Fruit fly (Drosophila melanogaster): ENCODE measurements around the gene Gale.

- TF ChIP-seq CTCF (optimal IDR thresholded peaks at IDR 0.05): no peak
- no peak for TF ChIP-seq CG8478 (optimal IDR thresholded peaks at IDR 0.05)
These were observed 8.8 kb upstream of the Gale start for dm6 chr3L:639460-640103.
